Worm (Caenorhabditis elegans) whole organism, young adult: ENCODE measurements around the gene fbxa-135.

Experiments used
- B0035.1 ChIP-seq: sonication (generic microtip); optimal IDR thresholded peaks from 2 replicates; lab custom pipeline; 2016; ENCODE audit warnings: missing genetic modification characterization, mild to moderate bottlenecking, missing compliant biosample characterization, missing genotype, missing genetic modification reagents
- K12H6.12 ChIP-seq: fragments of 200-800 bp; sonication (Bioruptor generic); optimal IDR thresholded peaks from 2 replicates; lab custom pipeline; 2018; ENCODE audit warnings: mild to moderate bottlenecking, missing genetic modification characterization, missing compliant biosample characterization
- aptf-2 ChIP-seq: fragments of 200-800 bp; sonication (Bioruptor generic); conservative IDR thresholded peaks from 2 replicates; pipeline ENCODE4 v1.3.6; 2022; ENCODE audit warnings: missing genetic modification reagents, missing genetic modification characterization, missing compliant biosample characterization
- cebp-1 ChIP-seq, 2 experiments: fragments of 200-800 bp in 1 of 2; sonication (Bioruptor generic) in 1 of 2; sonication (generic microtip) in 1 of 2; IDR thresholded peaks in 1 of 2; optimal IDR thresholded peaks in 1 of 2; 2 replicates each; pipeline versions ENCODE4 v1.3.6 to Lab custom; 2017 to 2022; ENCODE audit warnings: missing compliant biosample characterization in 2 of 2, missing genetic modification characterization in 2 of 2, mild to moderate bottlenecking in 1 of 2, missing genetic modification reagents in 1 of 2, moderate library complexity in 1 of 2
- ceh-91 ChIP-seq: fragments of 200-800 bp; sonication (Bioruptor generic); IDR thresholded peaks from 2 replicates; pipeline ENCODE4 v1.3.6; 2022; ENCODE audit warnings: missing genetic modification reagents, missing genetic modification characterization, missing compliant biosample characterization
- dox-1 ChIP-seq: fragments of 200-800 bp; sonication (Bioruptor generic); IDR thresholded peaks from 2 replicates; pipeline ENCODE4 v1.3.6; 2022; ENCODE audit warnings: missing genetic modification reagents, missing genetic modification characterization, missing compliant biosample characterization
- egrh-3 ChIP-seq: fragments of 200-800 bp; sonication (Bioruptor generic); IDR thresholded peaks from 2 replicates; pipeline ENCODE4 v1.3.6; 2022; ENCODE audit warnings: missing genetic modification reagents, missing genetic modification characterization, missing compliant biosample characterization
- ekl-4 ChIP-seq: fragments of 200-800 bp; sonication (Bioruptor generic); IDR thresholded peaks from 2 replicates; pipeline ENCODE4 v1.3.6; 2022; ENCODE audit warnings: missing genetic modification reagents, missing genetic modification characterization, missing compliant biosample characterization
- hmg-1.2 ChIP-seq: fragments of 200-800 bp; sonication (Bioruptor generic); IDR thresholded peaks from 2 replicates; pipeline ENCODE4 v1.3.6; 2022; ENCODE audit warnings: missing genetic modification reagents, missing genetic modification characterization, missing compliant biosample characterization
- lin-35 ChIP-seq, 3 experiments: fragments of 150-350 bp in 2 of 3; sonication (generic microtip) in 1 of 3; optimal IDR thresholded peaks; 2 replicates each; lab custom pipeline; 2014 to 2018; ENCODE audit warnings: missing biosample characterization in 3 of 3, missing genetic modification characterization in 3 of 3, missing genetic modification reagents in 3 of 3
- madf-6 ChIP-seq: fragments of 200-800 bp; sonication (Bioruptor generic); IDR thresholded peaks from 2 replicates; pipeline ENCODE4 v1.3.6; 2022; ENCODE audit warnings: missing genetic modification reagents, missing genetic modification characterization, missing compliant biosample characterization
- nhr-120 ChIP-seq: fragments of 200-800 bp; sonication (Bioruptor generic); IDR thresholded peaks from 2 replicates; pipeline ENCODE4 v1.3.6; 2022; ENCODE audit warnings: missing genetic modification characterization, missing compliant biosample characterization
- sea-2 ChIP-seq: fragments of 200-800 bp; sonication (Bioruptor generic); IDR thresholded peaks from 2 replicates; pipeline ENCODE4 v1.3.6; 2022; ENCODE audit warnings: missing genetic modification characterization, missing compliant biosample characterization

ce11 chrV:15384733-15385132 lies 17.3 kb upstream of the fbxa-135 start, which contains the start of gene str-102:
- TF ChIP-seq hmg-1.2 (GFP tag; lab: Robert Waterston, UW) = no peak
- no peak for TF ChIP-seq aptf-2 (GFP tag; lab: Robert Waterston, UW)
- no peak for TF ChIP-seq sea-2 (GFP tag; lab: Robert Waterston, UW)
- TF ChIP-seq lin-35 (GFP tag; optimal IDR thresholded peaks at IDR 0.05; lab: Kevin White, UChicago) = no peak
- TF ChIP-seq dox-1 (GFP tag; lab: Robert Waterston, UW) = no peak
- no peak for TF ChIP-seq egrh-3 (GFP tag; lab: Robert Waterston, UW)
- no peak for TF ChIP-seq madf-6
- TF ChIP-seq ceh-91 (GFP tag; lab: Robert Waterston, UW) = no peak
- no peak for TF ChIP-seq cebp-1 (GFP tag; IDR thresholded peaks at IDR 0.05; lab: Robert Waterston, UW)
- no peak for TF ChIP-seq cebp-1 (tag; optimal IDR thresholded peaks at IDR 0.05; lab: Kevin White, UChicago)
- TF ChIP-seq ekl-4 (GFP tag; lab: Robert Waterston, UW) = no peak
- TF ChIP-seq K12H6.12 (tag; lab: Kevin White, UChicago) = no peak
- TF ChIP-seq B0035.1 (tag; lab: Kevin White, UChicago) = no peak
- no peak for TF ChIP-seq nhr-120 (GFP tag; lab: Robert Waterston, UW)
